Worm (Caenorhabditis elegans) whole organism, late embryonic: Measurements from ENCODE around the gene F40F8.11.

Experiments used
- C08G9.2 ChIP-seq: sonication (generic microtip); optimal IDR thresholded peaks from 2 replicates; lab custom pipeline; 2016; ENCODE audit warnings: mild to moderate bottlenecking, missing genetic modification characterization, moderate library complexity, missing compliant biosample characterization
- C38D4.7 ChIP-seq: fragments of 200-800 bp; sonication (Bioruptor generic); optimal IDR thresholded peaks from 2 replicates; lab custom pipeline; 2018; ENCODE audit warnings: mild to moderate bottlenecking, missing genetic modification characterization, moderate library complexity, missing compliant biosample characterization
- K02D7.2 ChIP-seq: sonication (generic microtip); optimal IDR thresholded peaks from 2 replicates; lab custom pipeline; 2017; ENCODE audit warnings: mild to moderate bottlenecking, missing genetic modification characterization, missing compliant biosample characterization
- Y22D7AL.16 ChIP-seq: sonication (generic microtip); optimal IDR thresholded peaks from 2 replicates; lab custom pipeline; 2016; ENCODE audit warnings: missing genetic modification characterization, missing compliant biosample characterization
- ama-1 ChIP-seq: fragments of 150-350 bp; optimal IDR thresholded peaks from 2 replicates; lab custom pipeline; 2014
- ceh-14 ChIP-seq: sonication (generic microtip); optimal IDR thresholded peaks from 2 replicates; lab custom pipeline; 2016; ENCODE audit warnings: missing genotype, missing genetic modification characterization, missing compliant biosample characterization
- ceh-18 ChIP-seq: sonication (generic microtip); optimal IDR thresholded peaks from 2 replicates; lab custom pipeline; 2016; ENCODE audit warnings: missing genetic modification characterization, missing compliant biosample characterization
- ceh-2 ChIP-seq: sonication (generic microtip); optimal IDR thresholded peaks from 2 replicates; lab custom pipeline; 2016; ENCODE audit warnings: missing genotype, missing genetic modification characterization, missing compliant biosample characterization
- ceh-31 ChIP-seq: sonication (generic microtip); optimal IDR thresholded peaks from 2 replicates; lab custom pipeline; 2016; ENCODE audit warnings: missing genetic modification characterization, missing compliant biosample characterization
- ceh-34 ChIP-seq: sonication (generic microtip); optimal IDR thresholded peaks from 2 replicates; lab custom pipeline; 2016; ENCODE audit warnings: mild to moderate bottlenecking, missing genetic modification characterization, missing compliant biosample characterization
- ceh-48 ChIP-seq: sonication (generic microtip); optimal IDR thresholded peaks from 2 replicates; lab custom pipeline; 2016; ENCODE audit warnings: missing genetic modification characterization, inconsistent platforms, missing compliant biosample characterization
- ceh-6 ChIP-seq: fragments of 200-800 bp; sonication (Bioruptor generic); optimal IDR thresholded peaks from 2 replicates; lab custom pipeline; 2018; ENCODE audit warnings: mild to moderate bottlenecking, missing genetic modification characterization, missing compliant biosample characterization
- ceh-9 ChIP-seq: sonication (generic microtip); optimal IDR thresholded peaks from 2 replicates; lab custom pipeline; 2016; ENCODE audit warnings: mild to moderate bottlenecking, missing genetic modification characterization, inconsistent platforms, missing compliant biosample characterization
- dmd-4 ChIP-seq: sonication (generic microtip); optimal IDR thresholded peaks from 2 replicates; lab custom pipeline; 2016; ENCODE audit warnings: borderline replicate concordance, missing genetic modification characterization, missing compliant biosample characterization
- dve-1 ChIP-seq: sonication (generic microtip); optimal IDR thresholded peaks from 2 replicates; lab custom pipeline; 2017; ENCODE audit warnings: antibody characterized with exemption, mild to moderate bottlenecking, missing genetic modification characterization, missing compliant biosample characterization
- elt-2 ChIP-seq: sonication (generic microtip); optimal IDR thresholded peaks from 2 replicates; lab custom pipeline; 2016; ENCODE audit warnings: missing genetic modification reagents, missing genetic modification characterization, missing compliant biosample characterization
- fax-1 ChIP-seq: sonication (generic microtip); optimal IDR thresholded peaks from 2 replicates; lab custom pipeline; 2016; ENCODE audit warnings: missing genotype, missing genetic modification characterization, missing compliant biosample characterization
- fkh-10 ChIP-seq: fragments of 150-350 bp; optimal IDR thresholded peaks from 2 replicates; lab custom pipeline; 2014; ENCODE audit warnings: missing biosample characterization, missing genetic modification reagents, missing genetic modification characterization
- hlh-13 ChIP-seq: fragments of 200-800 bp; sonication (Bioruptor generic); optimal IDR thresholded peaks from 2 replicates; lab custom pipeline; 2018; ENCODE audit warnings: mild to moderate bottlenecking, missing genetic modification characterization, missing compliant biosample characterization
- hlh-15 ChIP-seq: sonication (generic microtip); optimal IDR thresholded peaks from 2 replicates; lab custom pipeline; 2016; ENCODE audit warnings: missing genetic modification characterization, missing compliant biosample characterization
- hlh-30 ChIP-seq: sonication (generic microtip); optimal IDR thresholded peaks from 2 replicates; lab custom pipeline; 2017; ENCODE audit warnings: antibody characterized with exemption, missing genetic modification characterization, missing compliant biosample characterization; ENCODE audit not compliant: insufficient read depth
- hlh-6 ChIP-seq: sonication (generic microtip); optimal IDR thresholded peaks from 2 replicates; lab custom pipeline; 2016; ENCODE audit warnings: missing genotype, missing genetic modification characterization, missing compliant biosample characterization
- lim-6 ChIP-seq: sonication (generic microtip); optimal IDR thresholded peaks from 2 replicates; lab custom pipeline; 2016; ENCODE audit warnings: missing genetic modification characterization, missing compliant biosample characterization
- lin-11 ChIP-seq: fragments of 200-800 bp; sonication (Bioruptor generic); optimal IDR thresholded peaks from 2 replicates; lab custom pipeline; 2018; ENCODE audit warnings: mild to moderate bottlenecking, missing genetic modification characterization, missing compliant biosample characterization
- madf-2 ChIP-seq: sonication (generic microtip); optimal IDR thresholded peaks from 2 replicates; lab custom pipeline; 2017; ENCODE audit warnings: missing genetic modification characterization, missing compliant biosample characterization
- mec-3 ChIP-seq: sonication (generic microtip); optimal IDR thresholded peaks from 2 replicates; lab custom pipeline; 2016; ENCODE audit warnings: borderline replicate concordance, missing genetic modification characterization, missing compliant biosample characterization
- nfya-1 ChIP-seq: sonication (generic microtip); optimal IDR thresholded peaks from 2 replicates; lab custom pipeline; 2017; ENCODE audit warnings: missing genetic modification characterization, mild to moderate bottlenecking, missing compliant biosample characterization, antibody characterized with exemption, moderate library complexity
- nhr-232 ChIP-seq: sonication (generic microtip); optimal IDR thresholded peaks from 2 replicates; lab custom pipeline; 2016; ENCODE audit warnings: missing genetic modification characterization, missing compliant biosample characterization
- npax-4 ChIP-seq: sonication (generic microtip); optimal IDR thresholded peaks from 2 replicates; lab custom pipeline; 2016; ENCODE audit warnings: missing genetic modification characterization, missing compliant biosample characterization
- pag-3 ChIP-seq: sonication (generic microtip); optimal IDR thresholded peaks from 2 replicates; lab custom pipeline; 2016; ENCODE audit warnings: missing compliant biosample characterization, missing genetic modification characterization, borderline replicate concordance
- pha-2 ChIP-seq: sonication (generic microtip); optimal IDR thresholded peaks from 2 replicates; lab custom pipeline; 2017; ENCODE audit warnings: mild to moderate bottlenecking, missing genetic modification characterization, missing compliant biosample characterization
- pha-4 ChIP-seq: fragments of 150-350 bp; optimal IDR thresholded peaks from 2 replicates; lab custom pipeline; 2018; ENCODE audit warnings: missing biosample characterization, missing genetic modification reagents, missing genetic modification characterization
- pqm-1 ChIP-seq: sonication (generic microtip); optimal IDR thresholded peaks from 2 replicates; lab custom pipeline; 2016; ENCODE audit warnings: missing genetic modification characterization, missing compliant biosample characterization
- ref-2 ChIP-seq: sonication (generic microtip); optimal IDR thresholded peaks from 2 replicates; lab custom pipeline; 2016; ENCODE audit warnings: missing genetic modification characterization, missing compliant biosample characterization
- rnt-1 ChIP-seq: sonication (generic microtip); optimal IDR thresholded peaks from 2 replicates; lab custom pipeline; 2016; ENCODE audit warnings: missing genetic modification characterization, missing compliant biosample characterization
- sox-4 ChIP-seq: sonication (generic microtip); optimal IDR thresholded peaks from 2 replicates; lab custom pipeline; 2017; ENCODE audit warnings: mild to moderate bottlenecking, missing genetic modification characterization, inconsistent platforms, missing compliant biosample characterization
- tbx-2 ChIP-seq: sonication (generic microtip); optimal IDR thresholded peaks from 2 replicates; lab custom pipeline; 2016; ENCODE audit warnings: missing genetic modification characterization, missing compliant biosample characterization
- tbx-7 ChIP-seq: sonication (generic microtip); optimal IDR thresholded peaks from 2 replicates; lab custom pipeline; 2016; ENCODE audit warnings: missing genotype, missing genetic modification characterization, missing compliant biosample characterization
- unc-3 ChIP-seq, 2 experiments: fragments of 200-800 bp in 1 of 2; sonication (Bioruptor generic) in 1 of 2; sonication (generic microtip) in 1 of 2; conservative IDR thresholded peaks in 1 of 2; optimal IDR thresholded peaks in 1 of 2; 2 replicates each; pipeline versions ENCODE4 v1.3.6 to Lab custom; 2016 to 2022; ENCODE audit warnings: missing compliant biosample characterization in 2 of 2, missing genetic modification characterization in 2 of 2, missing genetic modification reagents in 1 of 2
- unc-42 ChIP-seq: sonication (generic microtip); optimal IDR thresholded peaks from 2 replicates; lab custom pipeline; 2016; ENCODE audit warnings: missing genotype, missing genetic modification characterization, missing compliant biosample characterization
- unc-55 ChIP-seq: sonication (generic microtip); optimal IDR thresholded peaks from 2 replicates; lab custom pipeline; 2017; ENCODE audit warnings: missing biosample characterization, missing genetic modification reagents, missing genetic modification characterization
- unc-86 ChIP-seq: sonication (generic microtip); optimal IDR thresholded peaks from 2 replicates; lab custom pipeline; 2016; ENCODE audit warnings: missing genetic modification characterization, missing compliant biosample characterization
- zip-5 ChIP-seq: sonication (generic microtip); optimal IDR thresholded peaks from 2 replicates; lab custom pipeline; 2016; ENCODE audit warnings: missing genetic modification characterization, missing compliant biosample characterization
- ztf-16 ChIP-seq: sonication (generic microtip); optimal IDR thresholded peaks from 2 replicates; lab custom pipeline; 2017; ENCODE audit warnings: missing genetic modification characterization, missing compliant biosample characterization

Gene F40F8.11

ce11 chrII:11097154-11097887, 35.1 kb downstream of the F40F8.11 start, which contains the start of the genes rpl-36.A and nuo-1:
TSS of gene rpl-36.A (minus strand) at chrII:11097204.
TSS of gene nuo-1 (plus strand) at chrII:11097837.
- TF ChIP-seq hlh-30 (tag; lab: Kevin White, UChicago) (peak; percentile 20), K02D7.2 (tag; lab: Kevin White, UChicago) (no peak), fkh-10 (GFP tag; lab: Kevin White, UChicago) (no peak), npax-4 (tag; lab: Kevin White, UChicago) (no peak), ceh-9 (tag; lab: Kevin White, UChicago) (no peak), ama-1 (lab: Kevin White, UChicago) (no peak), hlh-13 (GFP tag; lab: Kevin White, UChicago) (no peak), madf-2 (tag; lab: Kevin White, UChicago) (no peak), elt-2 (tag; lab: Kevin White, UChicago) (peak; percentile 24), pqm-1 (tag; lab: Kevin White, UChicago) (no peak), tbx-7 (no peak), dve-1 (peak; percentile 42), unc-86 (tag; lab: Kevin White, UChicago) (no peak), ztf-16 (tag; lab: Kevin White, UChicago) (no peak), nfya-1 (tag; lab: Kevin White, UChicago) (peak; percentile 87), tbx-2 (tag; lab: Kevin White, UChicago) (no peak), zip-5 (tag; lab: Kevin White, UChicago) (no peak), dmd-4 (tag; lab: Kevin White, UChicago) (no peak), lin-11 (tag; lab: Kevin White, UChicago) (no peak), unc-3 (GFP tag; conservative IDR thresholded peaks at IDR 0.05; lab: Robert Waterston, UW) (no peak), unc-3 (tag; optimal IDR thresholded peaks at IDR 0.05; lab: Kevin White, UChicago) (no peak), C08G9.2 (tag; lab: Kevin White, UChicago) (no peak), ref-2 (tag; lab: Kevin White, UChicago) (no peak), ceh-48 (no peak), lim-6 (tag; lab: Kevin White, UChicago) (no peak), fax-1 (tag; lab: Kevin White, UChicago) (no peak), nhr-232 (no peak), ceh-31 (peak; percentile 68), ceh-14 (no peak), pha-4 (tag; lab: Kevin White, UChicago) (no peak), hlh-6 (tag; lab: Kevin White, UChicago) (no peak), ceh-6 (GFP tag; lab: Kevin White, UChicago) (no peak), mec-3 (tag; lab: Kevin White, UChicago) (no peak), ceh-18 (tag; lab: Kevin White, UChicago) (peak; percentile 60), pag-3 (tag; lab: Kevin White, UChicago) (no peak), ceh-2 (tag; lab: Kevin White, UChicago) (no peak), hlh-15 (tag; lab: Kevin White, UChicago) (no peak), rnt-1 (tag; lab: Kevin White, UChicago) (peak; percentile 37), Y22D7AL.16 (no peak), C38D4.7 (GFP tag; lab: Kevin White, UChicago) (no peak), pha-2 (no peak), unc-42 (tag; lab: Kevin White, UChicago) (peak; percentile 49), ceh-34 (tag; lab: Kevin White, UChicago) (peak; percentile 51), sox-4 (tag; lab: Kevin White, UChicago) (no peak), unc-55 (peak; percentile 62)
